Fruit fly (Drosophila melanogaster) whole organism, embryonic: ENCODE data around the gene rgn.
A peak's percentile ranks its signal among the peaks of the same experiment; 100 is the strongest.

Experiments
- Adf1 ChIP-seq: fragments of 200-800 bp; sonication (Bioruptor generic); IDR thresholded peaks from 2 replicates; pipeline ENCODE4 v1.3.6; 2022; ENCODE audit warnings: missing biosample characterization, missing genetic modification characterization
- Aef1 ChIP-seq: fragments of 200-800 bp; sonication (Bioruptor generic); IDR thresholded peaks from 3 replicates; pipeline ENCODE4 v1.3.6; 2022; ENCODE audit warnings: missing biosample characterization, missing genetic modification characterization
- CG11696 ChIP-seq: fragments of 200-800 bp; sonication (Bioruptor generic); IDR thresholded peaks from 2 replicates; pipeline ENCODE4 v1.3.6; 2022; ENCODE audit warnings: missing biosample characterization, missing genetic modification characterization
- CG12391 ChIP-seq: fragments of 200-800 bp; sonication (Bioruptor generic); optimal IDR thresholded peaks from 3 replicates; lab custom pipeline; 2018; ENCODE audit warnings: missing biosample characterization, mild to moderate bottlenecking, missing genetic modification characterization, moderate library complexity
- CG12744 ChIP-seq: fragments of 200-800 bp; sonication (Bioruptor generic); optimal IDR thresholded peaks from 2 replicates; lab custom pipeline; 2016; ENCODE audit warnings: missing biosample characterization, missing genetic modification characterization
- CG14710 ChIP-seq: fragments of 200-800 bp; sonication (Bioruptor generic); optimal IDR thresholded peaks from 3 replicates; lab custom pipeline; 2019; ENCODE audit warnings: missing biosample characterization, mild to moderate bottlenecking, missing genetic modification characterization, moderate library complexity
- CG1529 ChIP-seq: fragments of 200-800 bp; sonication (Bioruptor generic); optimal IDR thresholded peaks from 3 replicates; lab custom pipeline; 2018; ENCODE audit warnings: missing biosample characterization, missing genetic modification characterization
- CG1602 ChIP-seq: fragments of 200-800 bp; sonication (Bioruptor generic); optimal IDR thresholded peaks from 3 replicates; lab custom pipeline; 2016; ENCODE audit warnings: missing biosample characterization, missing genetic modification characterization
- CG16815 ChIP-seq: fragments of 200-800 bp; sonication (Bioruptor generic); optimal IDR thresholded peaks from 3 replicates; lab custom pipeline; 2017; ENCODE audit warnings: missing biosample characterization, mild to moderate bottlenecking, missing genetic modification characterization
- CG18262 ChIP-seq: fragments of 200-800 bp; optimal IDR thresholded peaks from 3 replicates; lab custom pipeline; 2019; ENCODE audit warnings: missing biosample characterization, mild to moderate bottlenecking, missing genetic modification characterization, moderate library complexity
- CG32772 ChIP-seq: fragments of 200-800 bp; sonication (Bioruptor generic); IDR thresholded peaks from 2 replicates; pipeline ENCODE4 v1.3.6; 2022; ENCODE audit warnings: missing biosample characterization, missing genetic modification characterization
- CG33557 ChIP-seq: fragments of 200-800 bp; sonication (Bioruptor generic); optimal IDR thresholded peaks from 2 replicates; lab custom pipeline; 2019; ENCODE audit warnings: missing biosample characterization, mild to moderate bottlenecking, missing genetic modification characterization, moderate library complexity
- CG4404 ChIP-seq: fragments of 200-800 bp; sonication (Bioruptor generic); IDR thresholded peaks from 2 replicates; pipeline ENCODE4 v1.3.6; 2022; ENCODE audit warnings: missing biosample characterization, missing genetic modification characterization
- CG5180 ChIP-seq: fragments of 200-800 bp; sonication (Bioruptor generic); optimal IDR thresholded peaks from 3 replicates; lab custom pipeline; 2017; ENCODE audit warnings: missing biosample characterization, missing genetic modification characterization, mild to moderate bottlenecking, moderate library complexity, missing genetic modification reagents
- CG5953 ChIP-seq: fragments of 200-800 bp; sonication (Bioruptor generic); IDR thresholded peaks from 2 replicates; pipeline ENCODE4 v1.3.6; 2022; ENCODE audit warnings: missing biosample characterization, missing genetic modification characterization
- CG6654 ChIP-seq: fragments of 200-800 bp; sonication (Bioruptor generic); optimal IDR thresholded peaks from 2 replicates; lab custom pipeline; 2017; ENCODE audit warnings: missing biosample characterization, mild to moderate bottlenecking, missing genetic modification characterization
- CG7839 ChIP-seq: fragments of 200-800 bp; sonication (Bioruptor generic); optimal IDR thresholded peaks from 3 replicates; lab custom pipeline; 2018; ENCODE audit warnings: missing biosample characterization, mild to moderate bottlenecking, missing genetic modification characterization, moderate library complexity
- CG7928 ChIP-seq: fragments of 200-800 bp; sonication (Bioruptor generic); optimal IDR thresholded peaks from 2 replicates; lab custom pipeline; 2017; ENCODE audit warnings: missing biosample characterization, mild to moderate bottlenecking, missing genetic modification characterization
- CG8281 ChIP-seq: fragments of 200-800 bp; sonication (Bioruptor generic); optimal IDR thresholded peaks from 2 replicates; lab custom pipeline; 2018; ENCODE audit warnings: missing biosample characterization, mild to moderate bottlenecking, missing genetic modification characterization, moderate library complexity
- CG8924 ChIP-seq: fragments of 200-800 bp; optimal IDR thresholded peaks from 3 replicates; lab custom pipeline; 2019; ENCODE audit warnings: missing biosample characterization, mild to moderate bottlenecking, missing genetic modification characterization, moderate library complexity
- CG9727 ChIP-seq: fragments of 200-800 bp; sonication (Bioruptor generic); optimal IDR thresholded peaks from 3 replicates; lab custom pipeline; 2017; ENCODE audit warnings: missing biosample characterization, mild to moderate bottlenecking, missing genetic modification characterization
- D19A ChIP-seq: fragments of 200-800 bp; optimal IDR thresholded peaks from 3 replicates; lab custom pipeline; 2019; ENCODE audit warnings: missing biosample characterization, mild to moderate bottlenecking, missing genetic modification characterization, moderate library complexity
- HmgZ ChIP-seq: fragments of 200-800 bp; sonication (Bioruptor generic); optimal IDR thresholded peaks from 2 replicates; lab custom pipeline; 2018; ENCODE audit warnings: missing biosample characterization, mild to moderate bottlenecking, missing genetic modification characterization
- Hr78 ChIP-seq, 2 experiments: fragments of 200-800 bp in 1 of 2; fragments of >200 bp in 1 of 2; sonication (Bioruptor generic) in 1 of 2; optimal IDR thresholded peaks; 2 replicates each; lab custom pipeline; 2017 to 2019; ENCODE audit warnings: missing biosample characterization in 2 of 2, missing genetic modification characterization in 2 of 2, mild to moderate bottlenecking in 1 of 2, moderate library complexity in 1 of 2
- Jarid2 ChIP-seq: fragments of 200-800 bp; sonication (Bioruptor generic); optimal IDR thresholded peaks from 3 replicates; lab custom pipeline; 2017; ENCODE audit warnings: mild to moderate bottlenecking, missing biosample characterization, missing genetic modification reagents, missing genetic modification characterization
- Lhr ChIP-seq: fragments of 200-800 bp; sonication (Bioruptor generic); optimal IDR thresholded peaks from 3 replicates; lab custom pipeline; 2017; ENCODE audit warnings: mild to moderate bottlenecking, missing biosample characterization, missing genetic modification reagents, missing genetic modification characterization
- NfI ChIP-seq: fragments of 200-800 bp; sonication (Bioruptor generic); optimal IDR thresholded peaks from 3 replicates; lab custom pipeline; 2018; ENCODE audit warnings: missing biosample characterization, mild to moderate bottlenecking, missing genetic modification characterization, moderate library complexity
- Oli ChIP-seq: fragments of 200-800 bp; sonication (Bioruptor generic); optimal IDR thresholded peaks from 2 replicates; lab custom pipeline; 2018; ENCODE audit warnings: missing biosample characterization, mild to moderate bottlenecking, missing genetic modification characterization, moderate library complexity
- Rx ChIP-seq: fragments of 200-800 bp; sonication (Bioruptor generic); IDR thresholded peaks from 2 replicates; pipeline ENCODE4 v1.3.6; 2022; ENCODE audit warnings: missing biosample characterization, missing genetic modification characterization
- Sin3A ChIP-seq: fragments of >200 bp; optimal IDR thresholded peaks from 2 replicates; lab custom pipeline; 2018
- Stat92E ChIP-seq, 3 experiments: fragments of >200 bp in 2 of 3; fragments of 200-800 bp in 1 of 3; sonication (Bioruptor generic) in 1 of 3; optimal IDR thresholded peaks; 2 replicates each; lab custom pipeline; 2017 to 2019; ENCODE audit warnings: missing biosample characterization in 3 of 3, missing genetic modification characterization in 3 of 3, mild to moderate bottlenecking in 1 of 3, moderate library complexity in 1 of 3
- aop ChIP-seq: fragments of 200-800 bp; sonication (Bioruptor generic); IDR thresholded peaks from 2 replicates; pipeline ENCODE4 v1.3.6; 2022; ENCODE audit warnings: missing biosample characterization, missing genetic modification characterization
- az2 ChIP-seq: fragments of 200-800 bp; sonication (Bioruptor generic); optimal IDR thresholded peaks from 3 replicates; lab custom pipeline; 2016; ENCODE audit warnings: missing biosample characterization, missing genetic modification characterization
- bigmax ChIP-seq: fragments of 200-800 bp; sonication (Bioruptor generic); optimal IDR thresholded peaks from 2 replicates; lab custom pipeline; 2018; ENCODE audit warnings: missing biosample characterization, mild to moderate bottlenecking, missing genetic modification characterization
- dan ChIP-seq: fragments of 200-800 bp; sonication (Bioruptor generic); IDR thresholded peaks from 2 replicates; pipeline ENCODE4 v1.3.6; 2022; ENCODE audit warnings: missing biosample characterization, missing genetic modification characterization
- dati ChIP-seq: fragments of 200-800 bp; sonication (Bioruptor generic); IDR thresholded peaks from 2 replicates; pipeline ENCODE4 v1.3.6; 2022; ENCODE audit warnings: missing biosample characterization, missing genetic modification characterization
- fd96Cb ChIP-seq: fragments of 200-800 bp; sonication (Bioruptor generic); optimal IDR thresholded peaks from 2 replicates; lab custom pipeline; 2018; ENCODE audit warnings: missing biosample characterization, mild to moderate bottlenecking, missing genetic modification characterization, moderate library complexity
- fru ChIP-seq: fragments of >200 bp; optimal IDR thresholded peaks from 2 replicates; lab custom pipeline; 2017
- gcm2 ChIP-seq: fragments of 200-800 bp; sonication (Bioruptor generic); optimal IDR thresholded peaks from 2 replicates; lab custom pipeline; 2016; ENCODE audit warnings: missing biosample characterization, missing genetic modification characterization
- insv ChIP-seq, 2 experiments: fragments of 200-800 bp; sonication (Bioruptor generic); optimal IDR thresholded peaks; 3 replicates each; lab custom pipeline; 2016 to 2018; ENCODE audit warnings: missing biosample characterization in 2 of 2, missing genetic modification characterization in 2 of 2
- knrl ChIP-seq: fragments of 200-800 bp; sonication (Bioruptor generic); IDR thresholded peaks from 3 replicates; pipeline ENCODE4 v1.3.6; 2022; ENCODE audit warnings: missing biosample characterization, missing genetic modification characterization; ENCODE audit not compliant: partially characterized antibody
- lab ChIP-seq: fragments of 200-800 bp; sonication (Bioruptor generic); optimal IDR thresholded peaks from 3 replicates; lab custom pipeline; 2017; ENCODE audit warnings: missing biosample characterization, missing genetic modification characterization, mild to moderate bottlenecking, moderate library complexity, missing genetic modification reagents
- lbe ChIP-seq: fragments of 200-800 bp; sonication (Bioruptor generic); optimal IDR thresholded peaks from 2 replicates; lab custom pipeline; 2016; ENCODE audit warnings: missing biosample characterization, mild to moderate bottlenecking, missing genetic modification characterization
- lmd ChIP-seq: fragments of 200-800 bp; sonication (Bioruptor generic); IDR thresholded peaks from 2 replicates; pipeline ENCODE4 v1.3.6; 2022; ENCODE audit warnings: missing biosample characterization, missing genetic modification characterization
- nmo ChIP-seq: fragments of 200-800 bp; sonication (Bioruptor generic); optimal IDR thresholded peaks from 2 replicates; lab custom pipeline; 2018; ENCODE audit warnings: missing biosample characterization, mild to moderate bottlenecking, missing genetic modification characterization, moderate library complexity
- odd ChIP-seq: fragments of 200-800 bp; sonication (Bioruptor generic); optimal IDR thresholded peaks from 2 replicates; lab custom pipeline; 2017; ENCODE audit warnings: missing biosample characterization, mild to moderate bottlenecking, missing genetic modification characterization
- pzg ChIP-seq: fragments of 200-800 bp; sonication (Bioruptor generic); optimal IDR thresholded peaks from 3 replicates; lab custom pipeline; 2018; ENCODE audit warnings: missing biosample characterization, mild to moderate bottlenecking, missing genetic modification characterization, moderate library complexity
- rib ChIP-seq: fragments of 200-800 bp; sonication (Bioruptor generic); IDR thresholded peaks from 2 replicates; pipeline ENCODE4 v1.3.6; 2022; ENCODE audit warnings: missing biosample characterization, missing genetic modification characterization
- sim ChIP-seq: fragments of 200-800 bp; sonication (Bioruptor generic); IDR thresholded peaks from 2 replicates; pipeline ENCODE4 v1.3.6; 2022; ENCODE audit warnings: missing biosample characterization, missing genetic modification characterization
- vfl ChIP-seq: fragments of 200-800 bp; sonication (Bioruptor generic); optimal IDR thresholded peaks from 2 replicates; lab custom pipeline; 2016; ENCODE audit warnings: missing biosample characterization, missing genetic modification characterization
- vvl ChIP-seq: fragments of 200-800 bp; sonication (Bioruptor generic); IDR thresholded peaks from 2 replicates; pipeline ENCODE4 v1.3.6; 2022; ENCODE audit warnings: missing biosample characterization, missing genetic modification characterization
- zen ChIP-seq: fragments of 200-800 bp; sonication (Bioruptor generic); optimal IDR thresholded peaks from 3 replicates; lab custom pipeline; 2018; ENCODE audit warnings: missing biosample characterization, mild to moderate bottlenecking, missing genetic modification characterization, moderate library complexity

Gene rgn

dm6 chr3L:21462860-21463259 lies 80.6 kb downstream of the rgn start (continued):
- TF ChIP-seq CG4404 (GFP tag; lab: Robert Waterston, UW) (peak; percentile 49; the same call in 1 of the 2 replicates), NfI (GFP tag; lab: Kevin White, UChicago) (no peak), CG7839 (tag; lab: Kevin White, UChicago) (peak; percentile 28), nmo (GFP tag; lab: Kevin White, UChicago) (peak; percentile 64), Stat92E (GFP tag; optimal IDR thresholded peaks at IDR 0.05; lab: Kevin White, UChicago) (no peak), insv (GFP tag; optimal IDR thresholded peaks at IDR 0.05; lab: Kevin White, UChicago) (no peak), CG9727 (GFP tag; lab: Kevin White, UChicago) (peak; percentile 71), CG1529 (no peak), CG11696 (GFP tag; lab: Robert Waterston, UW) (no peak), CG18262 (tag; lab: Kevin White, UChicago) (peak; percentile 73), vfl (GFP tag; lab: Kevin White, UChicago) (no peak), Lhr (GFP tag; lab: Kevin White, UChicago) (no peak), dan (GFP tag; lab: Robert Waterston, UW) (no peak), sim (GFP tag; lab: Robert Waterston, UW) (no peak), Jarid2 (GFP tag; lab: Kevin White, UChicago) (peak; percentile 23), lab (GFP tag; lab: Kevin White, UChicago) (no peak), fd96Cb (peak; percentile 18), CG32772 (GFP tag; lab: Robert Waterston, UW) (no peak), fru (no peak), CG12744 (no peak), HmgZ (no peak), CG6654 (no peak), CG8924 (peak; percentile 10), vvl (GFP tag; lab: Robert Waterston, UW) (no peak), CG7928 (no peak), zen (peak; percentile 15), CG14710 (tag; lab: Kevin White, UChicago) (peak; percentile 59), CG8281 (tag; lab: Kevin White, UChicago) (no peak), aop (GFP tag; lab: Robert Waterston, UW) (no peak), odd (no peak), CG33557 (GFP tag; lab: Kevin White, UChicago) (peak; percentile 10), Rx (GFP tag; lab: Robert Waterston, UW) (no peak), CG1602 (GFP tag; lab: Kevin White, UChicago) (peak; percentile 1), CG5953 (no peak), knrl (GFP tag; lab: Robert Waterston, UW) (no peak), Hr78 (GFP tag; optimal IDR thresholded peaks at IDR 0.05; lab: Kevin White, UChicago) (peak in 1 of 2 experiments; percentile 35), Sin3A (lab: Kevin White, UChicago) (no peak), az2 (GFP tag; lab: Kevin White, UChicago) (peak; percentile 27), bigmax (GFP tag; lab: Kevin White, UChicago) (no peak), gcm2 (GFP tag; lab: Kevin White, UChicago) (no peak), CG16815 (peak; percentile 28), CG12391 (tag; lab: Kevin White, UChicago) (peak; percentile 24), lmd (no peak), rib (GFP tag; lab: Robert Waterston, UW) (no peak), Oli (tag; lab: Kevin White, UChicago) (peak; percentile 33), dati (GFP tag; lab: Robert Waterston, UW) (no peak), Aef1 (GFP tag; lab: Robert Waterston, UW) (no peak), pzg (GFP tag; lab: Kevin White, UChicago) (no peak), D19A (peak; percentile 14), CG5180 (GFP tag; lab: Kevin White, UChicago) (no peak), Adf1 (GFP tag; lab: Robert Waterston, UW) (no peak), lbe (GFP tag; lab: Kevin White, UChicago) (no peak)
